Worm (Caenorhabditis elegans) whole organism, L1 larva: ENCODE measurements around the gene K03B4.1.
A peak's percentile ranks its signal among the peaks of the same experiment; 100 is the strongest.

Experiments
- C04F5.9 ChIP-seq: sonication (generic microtip); optimal IDR thresholded peaks from 2 replicates; lab custom pipeline; 2016; ENCODE audit warnings: missing genetic modification characterization, missing compliant biosample characterization
- C34B4.2 ChIP-seq: sonication (generic microtip); optimal IDR thresholded peaks from 2 replicates; lab custom pipeline; 2017; ENCODE audit warnings: mild to moderate bottlenecking, missing genetic modification characterization, missing compliant biosample characterization
- Y116A8C.19 ChIP-seq: sonication (generic microtip); optimal IDR thresholded peaks from 2 replicates; lab custom pipeline; 2016; ENCODE audit warnings: missing compliant biosample characterization, missing genetic modification characterization, borderline replicate concordance
- ama-1 ChIP-seq: fragments of 150-350 bp; optimal IDR thresholded peaks from 2 replicates; lab custom pipeline; 2014
- blmp-1 ChIP-seq: fragments of 150-350 bp; optimal IDR thresholded peaks from 2 replicates; lab custom pipeline; 2014; ENCODE audit warnings: missing biosample characterization, missing genetic modification characterization
- ceh-8 ChIP-seq: fragments of 200-800 bp; sonication (Bioruptor generic); optimal IDR thresholded peaks from 2 replicates; lab custom pipeline; 2018; ENCODE audit warnings: mild to moderate bottlenecking, missing genetic modification characterization, moderate library complexity, missing compliant biosample characterization
- ceh-82 ChIP-seq, 3 experiments: fragments of 150-350 bp in 1 of 3; sonication (generic microtip) in 2 of 3; optimal IDR thresholded peaks; 2 replicates each; lab custom pipeline; 2014 to 2017; ENCODE audit warnings: missing biosample characterization in 3 of 3, missing genetic modification characterization in 3 of 3
- ces-1 ChIP-seq: fragments of 150-350 bp; optimal IDR thresholded peaks from 2 replicates; lab custom pipeline; 2014; ENCODE audit warnings: missing biosample characterization, missing genetic modification reagents, missing genetic modification characterization
- dsc-1 ChIP-seq: sonication (generic microtip); optimal IDR thresholded peaks from 2 replicates; lab custom pipeline; 2016; ENCODE audit warnings: mild to moderate bottlenecking, missing genetic modification characterization, missing compliant biosample characterization
- efl-3 ChIP-seq: fragments of 200-800 bp; sonication (Bioruptor generic); optimal IDR thresholded peaks from 2 replicates; lab custom pipeline; 2018; ENCODE audit warnings: mild to moderate bottlenecking, missing genetic modification characterization, missing compliant biosample characterization
- elt-2 ChIP-seq: sonication (generic microtip); optimal IDR thresholded peaks from 2 replicates; lab custom pipeline; 2016; ENCODE audit warnings: missing genetic modification characterization, mild to moderate bottlenecking, inconsistent platforms, missing compliant biosample characterization, missing genetic modification reagents
- ets-5 ChIP-seq: fragments of 200-800 bp; sonication (Bioruptor generic); IDR thresholded peaks from 2 replicates; pipeline ENCODE4 v1.3.6; 2022; ENCODE audit warnings: missing genetic modification characterization, missing compliant biosample characterization
- fkh-10 ChIP-seq: sonication (generic microtip); optimal IDR thresholded peaks from 2 replicates; lab custom pipeline; 2017; ENCODE audit warnings: missing biosample characterization, missing genetic modification reagents, missing genetic modification characterization
- fkh-8 ChIP-seq: sonication (generic microtip); optimal IDR thresholded peaks from 2 replicates; lab custom pipeline; 2016; ENCODE audit warnings: mild to moderate bottlenecking, missing genetic modification characterization, missing compliant biosample characterization
- hlh-4 ChIP-seq: sonication (generic microtip); optimal IDR thresholded peaks from 2 replicates; lab custom pipeline; 2016; ENCODE audit warnings: mild to moderate bottlenecking, missing genetic modification characterization, missing compliant biosample characterization
- jun-1 ChIP-seq: fragments of 150-350 bp; optimal IDR thresholded peaks from 2 replicates; lab custom pipeline; 2014; ENCODE audit warnings: missing biosample characterization, missing genetic modification reagents, missing genetic modification characterization
- lin-13 ChIP-seq: fragments of 150-350 bp; optimal IDR thresholded peaks from 2 replicates; lab custom pipeline; 2014; ENCODE audit warnings: missing biosample characterization, missing genetic modification reagents, missing genetic modification characterization
- lin-14 ChIP-seq: fragments of 200-800 bp; sonication (Bioruptor generic); optimal IDR thresholded peaks from 2 replicates; lab custom pipeline; 2018; ENCODE audit warnings: mild to moderate bottlenecking, missing genetic modification characterization, moderate library complexity, missing compliant biosample characterization
- lin-15B ChIP-seq: fragments of 150-350 bp; sonication (generic microtip); optimal IDR thresholded peaks from 3 replicates; lab custom pipeline; 2014; ENCODE audit warnings: missing biosample characterization, missing genetic modification characterization
- lin-35 ChIP-seq, 2 experiments: fragments of 150-350 bp; optimal IDR thresholded peaks; 2 replicates each; lab custom pipeline; 2014; ENCODE audit warnings: missing biosample characterization in 2 of 2, missing genetic modification characterization in 2 of 2, missing genetic modification reagents in 2 of 2
- lin-39 ChIP-seq: fragments of 150-350 bp; optimal IDR thresholded peaks from 2 replicates; lab custom pipeline; 2014; ENCODE audit warnings: missing biosample characterization, missing genetic modification reagents, missing genetic modification characterization
- lir-3 ChIP-seq: sonication (generic microtip); optimal IDR thresholded peaks from 2 replicates; lab custom pipeline; 2016; ENCODE audit warnings: mild to moderate bottlenecking, missing genetic modification characterization, moderate library complexity, missing compliant biosample characterization; ENCODE audit not compliant: poor library complexity
- lsy-2 ChIP-seq, 2 experiments: fragments of 150-350 bp; optimal IDR thresholded peaks; 2 replicates each; lab custom pipeline; 2014; ENCODE audit warnings: missing biosample characterization in 2 of 2, missing genetic modification characterization in 2 of 2
- mab-9 ChIP-seq: fragments of 200-800 bp; sonication (Bioruptor generic); IDR thresholded peaks from 2 replicates; pipeline ENCODE4 v1.3.6; 2022; ENCODE audit warnings: missing genetic modification reagents, missing genetic modification characterization, missing compliant biosample characterization
- mdl-1 ChIP-seq, 2 experiments: fragments of 150-350 bp; optimal IDR thresholded peaks; 2 replicates each; lab custom pipeline; 2014 to 2017; ENCODE audit warnings: missing biosample characterization in 2 of 2, missing genetic modification characterization in 2 of 2, inconsistent platforms in 1 of 2
- mef-2 ChIP-seq: fragments of 150-350 bp; optimal IDR thresholded peaks from 2 replicates; lab custom pipeline; 2014; ENCODE audit warnings: missing biosample characterization, missing genetic modification characterization
- nhr-11 ChIP-seq: fragments of 150-350 bp; optimal IDR thresholded peaks from 2 replicates; lab custom pipeline; 2014; ENCODE audit warnings: missing biosample characterization, missing genetic modification characterization
- nhr-20 ChIP-seq: sonication (generic microtip); optimal IDR thresholded peaks from 2 replicates; lab custom pipeline; 2016; ENCODE audit warnings: mild to moderate bottlenecking, missing genetic modification characterization, missing compliant biosample characterization
- nhr-47 ChIP-seq: sonication (generic microtip); optimal IDR thresholded peaks from 2 replicates; lab custom pipeline; 2016; ENCODE audit warnings: mild to moderate bottlenecking, missing genetic modification characterization, moderate library complexity, missing compliant biosample characterization
- nhr-71 ChIP-seq: sonication (generic microtip); optimal IDR thresholded peaks from 2 replicates; lab custom pipeline; 2016; ENCODE audit warnings: mild to moderate bottlenecking, missing genetic modification characterization, moderate library complexity, missing compliant biosample characterization
- nhr-85 ChIP-seq: sonication (generic microtip); peaks from one replicate; lab custom pipeline; 2016; ENCODE audit warnings: missing genetic modification characterization, inconsistent platforms, missing compliant biosample characterization
- nhr-90 ChIP-seq: sonication (generic microtip); optimal IDR thresholded peaks from 2 replicates; lab custom pipeline; 2016; ENCODE audit warnings: mild to moderate bottlenecking, missing genetic modification characterization, missing compliant biosample characterization; ENCODE audit not compliant: poor library complexity
- pag-3 ChIP-seq: sonication (generic microtip); optimal IDR thresholded peaks from 2 replicates; lab custom pipeline; 2017; ENCODE audit warnings: missing genetic modification characterization, mild to moderate bottlenecking, missing compliant biosample characterization, antibody characterized with exemption, borderline replicate concordance; ENCODE audit not compliant: insufficient read depth
- pax-3 ChIP-seq: fragments of 200-800 bp; sonication (Bioruptor generic); optimal IDR thresholded peaks from 2 replicates; lab custom pipeline; 2018; ENCODE audit warnings: mild to moderate bottlenecking, missing genetic modification characterization, moderate library complexity, missing compliant biosample characterization
- pqm-1 ChIP-seq: sonication (generic microtip); optimal IDR thresholded peaks from 3 replicates; lab custom pipeline; 2017; ENCODE audit warnings: missing biosample characterization, missing genetic modification characterization
- skn-1 ChIP-seq: fragments of 150-350 bp; optimal IDR thresholded peaks from 2 replicates; lab custom pipeline; 2014; ENCODE audit warnings: missing biosample characterization, missing genetic modification characterization
- snu-23 ChIP-seq: sonication (generic microtip); optimal IDR thresholded peaks from 2 replicates; lab custom pipeline; 2016; ENCODE audit warnings: missing genetic modification characterization, missing compliant biosample characterization
- sox-4 ChIP-seq: sonication (generic microtip); optimal IDR thresholded peaks from 2 replicates; lab custom pipeline; 2016; ENCODE audit warnings: missing genetic modification characterization, missing compliant biosample characterization
- sptf-1 ChIP-seq: fragments of 150-350 bp; optimal IDR thresholded peaks from 2 replicates; lab custom pipeline; 2014; ENCODE audit warnings: missing biosample characterization, missing genetic modification characterization
- sup-37 ChIP-seq: fragments of 200-800 bp; sonication (Bioruptor generic); optimal IDR thresholded peaks from 2 replicates; lab custom pipeline; 2018; ENCODE audit warnings: mild to moderate bottlenecking, missing genetic modification characterization, missing compliant biosample characterization
- tbx-2 ChIP-seq: sonication (generic microtip); optimal IDR thresholded peaks from 2 replicates; lab custom pipeline; 2016; ENCODE audit warnings: missing genetic modification characterization, missing compliant biosample characterization
- tlp-1 ChIP-seq: fragments of 150-350 bp; optimal IDR thresholded peaks from 2 replicates; lab custom pipeline; 2014; ENCODE audit warnings: missing biosample characterization, missing genetic modification characterization
- unc-62 ChIP-seq: fragments of 150-350 bp; optimal IDR thresholded peaks from 2 replicates; lab custom pipeline; 2014; ENCODE audit warnings: missing biosample characterization, missing genetic modification reagents, missing genetic modification characterization
- xbp-1 ChIP-seq: sonication (generic microtip); optimal IDR thresholded peaks from 2 replicates; lab custom pipeline; 2016; ENCODE audit warnings: missing genetic modification characterization, missing compliant biosample characterization
- ztf-4 ChIP-seq: fragments of 150-350 bp; optimal IDR thresholded peaks from 2 replicates; lab custom pipeline; 2014; ENCODE audit warnings: missing biosample characterization, missing genetic modification characterization

The K03B4.1 gene

ce11 chrV:4676812-4677211 is 12.3 kb upstream of the K03B4.1 start (continued):
- TF ChIP-seq lin-15B (no peak), C04F5.9 (no peak), pax-3 (no peak), elt-2 (tag; lab: Kevin White, UChicago) (no peak)

ce11 chrV:4681670-4682069 is 7.5 kb upstream of the K03B4.1 start, which contains the start of gene K03B4.4:
K03B4.4 (plus strand) TSS chrV:4681970.
- TF ChIP-seq blmp-1 (tag; lab: Kevin White, UChicago) (no peak), pax-3 (peak; percentile 39), lin-35 (GFP tag; optimal IDR thresholded peaks at IDR 0.05; lab: Kevin White, UChicago) (no peak), lir-3 (tag; lab: Kevin White, UChicago) (no peak), fkh-8 (tag; lab: Kevin White, UChicago) (peak; percentile 15), mef-2 (tag; lab: Kevin White, UChicago) (no peak), ztf-4 (no peak), dsc-1 (tag; lab: Kevin White, UChicago) (peak; percentile 27)
- TF ChIP-seq, all 84 proteins: peak for 3

- no peak for TF ChIP-seq pax-3
- TF ChIP-seq elt-2 (tag; lab: Kevin White, UChicago): no peak
- no peak for TF ChIP-seq lin-39
- no peak for TF ChIP-seq C34B4.2
- TF ChIP-seq mab-9: no peak
- TF ChIP-seq nhr-90 (tag; lab: Kevin White, UChicago): no peak
- TF ChIP-seq ama-1 (lab: Kevin White, UChicago): no peak
- TF ChIP-seq ceh-8 (GFP tag; lab: Kevin White, UChicago): no peak
- no peak for TF ChIP-seq sox-4 (tag; lab: Kevin White, UChicago)
- TF ChIP-seq fkh-10 (GFP tag; lab: Kevin White, UChicago): no peak
- no peak for TF ChIP-seq Y116A8C.19
- TF ChIP-seq lin-35 (GFP tag; optimal IDR thresholded peaks at IDR 0.05; lab: Kevin White, UChicago): no peak
- no peak for TF ChIP-seq nhr-71 (tag; lab: Kevin White, UChicago)
- TF ChIP-seq lin-13 (GFP tag; lab: Kevin White, UChicago): no peak
- TF ChIP-seq nhr-11 (tag; lab: Kevin White, UChicago): no peak
- TF ChIP-seq pag-3 (tag; lab: Kevin White, UChicago): no peak
- TF ChIP-seq ces-1: no peak
Observed at ce11 chrV:4684137-4684536, 5.0 kb upstream of the K03B4.1 start.

ce11 chrV:4686680-4687470 is 2.3 kb upstream of the K03B4.1 start, which contains the start of gene taf-10:
taf-10 (plus strand) TSS chrV:4687103.
- TF ChIP-seq efl-3 (GFP tag; lab: Kevin White, UChicago) (no peak), skn-1 (tag; lab: Kevin White, UChicago) (peak; percentile 72), mdl-1 (tag; optimal IDR thresholded peaks at IDR 0.05; lab: Kevin White, UChicago) (peak in 1 of 2 experiments; percentile 88), snu-23 (GFP tag; lab: Kevin White, UChicago) (peak; percentile 67), lin-14 (GFP tag; lab: Kevin White, UChicago) (peak; percentile 75), xbp-1 (tag; lab: Kevin White, UChicago) (peak; percentile 44), tlp-1 (no peak), hlh-4 (tag; lab: Kevin White, UChicago) (no peak), fkh-10 (GFP tag; lab: Kevin White, UChicago) (no peak), sptf-1 (tag; lab: Kevin White, UChicago) (no peak), ets-5 (no peak), nhr-11 (tag; lab: Kevin White, UChicago) (no peak), pqm-1 (tag; lab: Kevin White, UChicago) (no peak), unc-62 (no peak), mef-2 (tag; lab: Kevin White, UChicago) (no peak), nhr-85 (tag; lab: Kevin White, UChicago) (peak; percentile 84), sup-37 (GFP tag; lab: Kevin White, UChicago) (no peak), dsc-1 (tag; lab: Kevin White, UChicago) (peak; percentile 43), nhr-47 (tag; lab: Kevin White, UChicago) (peak; percentile 66), sox-4 (tag; lab: Kevin White, UChicago) (no peak), lin-39 (peak; percentile 28), nhr-20 (tag; lab: Kevin White, UChicago) (peak; percentile 62), tbx-2 (tag; lab: Kevin White, UChicago) (peak; percentile 53), lsy-2 (tag; optimal IDR thresholded peaks at IDR 0.05; lab: Kevin White, UChicago) (peak; percentile 59 to 69), jun-1 (tag; lab: Kevin White, UChicago) (no peak), ceh-82 (tag; optimal IDR thresholded peaks at IDR 0.05; lab: Kevin White, UChicago) (peak in 1 of 3 experiments; percentile 67), ces-1 (no peak)
